Fruit fly (Drosophila melanogaster): Measurements from ENCODE around the gene Aldh7A1.

The Aldh7A1 gene

DNA sequence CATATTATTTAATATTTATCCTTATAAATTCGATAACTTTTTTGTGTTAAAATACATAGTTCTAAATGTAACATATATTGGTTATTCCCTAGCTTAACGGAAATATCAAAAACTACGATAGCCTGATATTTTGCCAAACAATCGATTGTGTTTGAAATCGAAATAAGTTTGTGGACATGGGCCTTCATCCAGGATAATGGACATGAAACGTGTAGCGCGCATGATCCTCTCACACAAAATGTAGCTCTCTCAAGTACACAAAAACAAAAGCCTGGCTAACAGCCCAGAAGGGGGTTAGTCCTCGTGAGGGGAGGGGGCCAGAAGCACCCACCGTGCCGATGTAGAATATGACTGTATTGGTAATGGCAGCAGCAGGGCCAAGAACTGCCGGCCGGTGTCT, 30.9 kb downstream of the Aldh7A1 start (continued):
- TF ChIP-seq CG9437 (GFP tag; optimal IDR thresholded peaks at IDR 0.05) (peak; percentile 83), ERR (GFP tag; optimal IDR thresholded peaks at IDR 0.05) (no peak), gcm (GFP tag; optimal IDR thresholded peaks at IDR 0.05) (no peak), CG10147 (GFP tag; optimal IDR thresholded peaks at IDR 0.05) (no peak), twi (tag; optimal IDR thresholded peaks at IDR 0.05) (no peak), lbe (GFP tag; optimal IDR thresholded peaks at IDR 0.05) (no peak), nerfin-2 (GFP tag; IDR thresholded peaks at IDR 0.05; ENCODE audit: partially characterized antibody) (no peak), odd (GFP tag; optimal IDR thresholded peaks at IDR 0.05) (no peak), dati (GFP tag; IDR thresholded peaks at IDR 0.05) (no peak), E2f1 (GFP tag; IDR thresholded peaks at IDR 0.05) (no peak), dmrt11E (tag; optimal IDR thresholded peaks at IDR 0.05) (no peak), CG7745 (tag; optimal IDR thresholded peaks at IDR 0.05) (no peak), slou (GFP tag; optimal IDR thresholded peaks at IDR 0.05) (no peak), CG15479 (GFP tag; optimal IDR thresholded peaks at IDR 0.05) (no peak), abd-A (tag; optimal IDR thresholded peaks at IDR 0.05) (peak; percentile 32), wor (GFP tag; IDR thresholded peaks at IDR 0.05) (no peak), HLH54F (GFP tag; optimal IDR thresholded peaks at IDR 0.05) (no peak), NfI (GFP tag; optimal IDR thresholded peaks at IDR 0.05) (no peak), CG12071 (GFP tag; optimal IDR thresholded peaks at IDR 0.05) (peak; percentile 10), CG8281 (tag; optimal IDR thresholded peaks at IDR 0.05) (no peak), zfh2 (GFP tag; optimal IDR thresholded peaks at IDR 0.05) (no peak), CG2116 (GFP tag; optimal IDR thresholded peaks at IDR 0.05) (no peak), grn (GFP tag; optimal IDR thresholded peaks at IDR 0.05) (no peak), sim (GFP tag; IDR thresholded peaks at IDR 0.05) (no peak), CG12236 (GFP tag; optimal IDR thresholded peaks at IDR 0.05) (no peak), CG42726 (GFP tag; IDR thresholded peaks at IDR 0.05; ENCODE audit: partially characterized antibody) (no peak), Atf3 (GFP tag; optimal IDR thresholded peaks at IDR 0.05) (no peak), pb (GFP tag; optimal IDR thresholded peaks at IDR 0.05) (no peak), ato (GFP tag; IDR thresholded peaks at IDR 0.05; ENCODE audit: partially characterized antibody) (no peak), sug (tag; optimal IDR thresholded peaks at IDR 0.05) (no peak), unc-4 (GFP tag; IDR thresholded peaks at IDR 0.05; ENCODE audit: partially characterized antibody) (no peak), CG8089 (GFP tag; optimal IDR thresholded peaks at IDR 0.05) (no peak), psq (GFP tag; optimal IDR thresholded peaks at IDR 0.05) (no peak)

DNA sequence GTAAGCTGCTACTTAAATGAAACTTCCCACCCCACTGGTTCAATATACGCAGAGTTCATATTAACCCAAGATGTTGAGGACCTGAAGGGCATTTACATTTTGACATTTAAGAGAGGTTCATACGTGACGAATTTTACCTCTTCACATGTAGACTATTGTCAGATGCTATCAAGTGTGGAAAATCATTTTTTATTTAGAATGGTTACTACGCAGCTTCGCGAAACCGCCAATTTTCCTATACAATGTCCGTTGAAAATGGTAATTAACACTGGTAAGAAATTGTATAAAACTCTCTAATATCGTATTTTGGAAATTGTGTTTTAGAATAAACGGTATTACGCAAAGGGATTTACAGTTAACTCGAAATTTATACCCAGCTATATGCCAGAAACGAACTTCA, 32.2 kb downstream of the Aldh7A1 start:
- no peak for TF ChIP-seq CG16813 (GFP tag; IDR thresholded peaks at IDR 0.05; ENCODE audit: partially characterized antibody)
- peak; percentile 100 for TF ChIP-seq CG2199 (GFP tag; IDR thresholded peaks at IDR 0.05)

DNA sequence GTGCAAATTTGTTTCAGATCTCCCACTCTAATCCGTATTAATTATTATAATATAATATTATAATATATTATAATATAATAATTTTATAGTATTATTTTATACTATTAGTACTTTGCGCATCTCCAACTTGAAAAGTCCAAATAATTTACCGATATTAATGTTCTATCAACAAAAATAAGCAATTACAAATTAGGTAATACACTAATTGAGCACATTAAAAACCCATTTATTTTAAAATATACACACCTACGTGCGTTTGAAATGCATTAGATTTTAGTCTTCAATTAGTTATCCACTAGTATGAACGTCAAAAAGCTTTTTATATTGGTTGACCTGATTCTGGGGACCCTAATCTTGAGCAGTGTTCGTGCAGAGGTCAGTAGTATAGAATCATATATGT, 32.7 kb downstream of the Aldh7A1 start, which contains the start of gene CG33647:
TSS of gene CG33647 (plus strand) at position 301 of the 400 bp plus-strand sequence.
- TF ChIP-seq Ets65A (GFP tag) = no peak
- TF ChIP-seq org-1 (GFP tag; optimal IDR thresholded peaks at IDR 0.05) = no peak
- TF ChIP-seq CG17328 (GFP tag; IDR thresholded peaks at IDR 0.05) = no peak

All from whole organism, embryonic.